Worm (Caenorhabditis elegans) whole organism, L4 larva: ENCODE results near the gene ZK971.1.

ENCODE experiments used
- dmd-8 ChIP-seq: fragments of 200-800 bp; sonication (Bioruptor generic); IDR thresholded peaks from 2 replicates; pipeline ENCODE4 v1.3.6; 2022; ENCODE audit warnings: missing genetic modification characterization, missing compliant biosample characterization
- fkh-10 ChIP-seq: fragments of 150-350 bp; optimal IDR thresholded peaks from 2 replicates; lab custom pipeline; 2014; ENCODE audit warnings: missing biosample characterization, missing genetic modification reagents, missing genetic modification characterization
- mep-1 ChIP-seq: fragments of 150-350 bp; sonication (generic microtip); optimal IDR thresholded peaks from 3 replicates; lab custom pipeline; 2014; ENCODE audit warnings: missing biosample characterization, missing genetic modification characterization
- nhr-102 ChIP-seq: sonication (generic microtip); optimal IDR thresholded peaks from 2 replicates; lab custom pipeline; 2016; ENCODE audit warnings: mild to moderate bottlenecking, missing genetic modification characterization, moderate library complexity, missing compliant biosample characterization
- nhr-6 ChIP-seq: fragments of 150-350 bp; optimal IDR thresholded peaks from 2 replicates; lab custom pipeline; 2014; ENCODE audit warnings: missing biosample characterization, missing genetic modification characterization

- TF ChIP-seq nhr-102 (tag; lab: Kevin White, UChicago) (no peak), nhr-6 (tag; lab: Kevin White, UChicago) (no peak), dmd-8 (GFP tag; lab: Robert Waterston, UW) (no peak), mep-1 (tag; lab: Kevin White, UChicago) (no peak), fkh-10 (GFP tag; lab: Kevin White, UChicago) (no peak)
Observed at ce11 chrII:10252048-10252447, 27.4 kb downstream of the ZK971.1 start.
